Fruit fly (Drosophila melanogaster): Measurements from ENCODE around the gene CG33189.
A peak's percentile ranks its signal among the peaks of the same experiment; 100 is the strongest.

CG33189 gene

DNA sequence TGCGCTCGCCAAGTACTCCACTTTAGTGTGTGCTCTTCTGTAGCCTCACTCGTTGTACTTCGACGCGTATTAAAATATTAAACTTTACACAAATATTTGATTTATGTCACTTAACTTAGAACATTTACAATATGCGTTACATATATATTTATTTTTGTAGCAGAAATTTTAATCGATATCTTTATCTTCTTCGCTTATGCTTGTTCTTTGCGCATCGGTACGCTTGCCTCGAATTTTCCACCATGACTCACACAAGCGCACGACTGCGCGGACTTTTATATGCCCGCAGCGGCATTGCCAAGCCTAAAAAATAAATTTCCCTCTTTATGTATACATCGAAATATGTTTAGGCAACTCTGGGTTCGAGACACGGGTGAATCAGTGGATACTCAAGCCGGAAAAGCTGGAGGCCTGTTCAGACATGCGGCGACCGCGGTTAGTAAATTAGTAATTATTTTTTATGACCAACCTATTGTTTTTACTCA is 39.9 kb upstream of the CG33189 start, which contains the start of gene aqz:
aqz (minus strand) TSS at position 255 of the 485 bp plus-strand sequence.
- TF ChIP-seq CG11902 (GFP tag; optimal IDR thresholded peaks at IDR 0.05) (no peak), lz (GFP tag; optimal IDR thresholded peaks at IDR 0.05) (peak; percentile 11), cyc (GFP tag; optimal IDR thresholded peaks at IDR 0.05) (peak; percentile 24), acj6 (GFP tag; optimal IDR thresholded peaks at IDR 0.05) (peak; percentile 30), CG8632 (GFP tag; optimal IDR thresholded peaks at IDR 0.05) (no peak), CG11294 (GFP tag; IDR thresholded peaks at IDR 0.05) (no peak), OdsH (GFP tag; optimal IDR thresholded peaks at IDR 0.05) (no peak), vri (GFP tag; optimal IDR thresholded peaks at IDR 0.05) (peak; percentile 62), CG9139 (GFP tag; optimal IDR thresholded peaks at IDR 0.05) (peak; percentile 70), CG10669 (GFP tag; optimal IDR thresholded peaks at IDR 0.05) (no peak), CG6854 (GFP tag; optimal IDR thresholded peaks at IDR 0.05) (peak; percentile 41), CG11762 (GFP tag; optimal IDR thresholded peaks at IDR 0.05; ENCODE audit: insufficient read depth) (no peak), CG6792 (GFP tag; optimal IDR thresholded peaks at IDR 0.05) (peak; percentile 38), CG15336 (GFP tag; IDR thresholded peaks at IDR 0.05) (peak; percentile 47; the same call in 1 of the 2 replicates), CG3919 (GFP tag; optimal IDR thresholded peaks at IDR 0.05) (peak; percentile 45), Eip75B (GFP tag; optimal IDR thresholded peaks at IDR 0.05) (peak; percentile 48), CG8119 (GFP tag; IDR thresholded peaks at IDR 0.05) (no peak), Ets21C (GFP tag; optimal IDR thresholded peaks at IDR 0.05) (peak; percentile 28), CG3032 (tag; optimal IDR thresholded peaks at IDR 0.05) (peak; percentile 40), Hr38 (GFP tag; optimal IDR thresholded peaks at IDR 0.05) (no peak), fkh (GFP tag; optimal IDR thresholded peaks at IDR 0.05) (peak; percentile 84), CG32006 (GFP tag; optimal IDR thresholded peaks at IDR 0.05) (no peak), Blimp-1 (GFP tag; optimal IDR thresholded peaks at IDR 0.05) (peak; percentile 24), CG34406 (GFP tag; optimal IDR thresholded peaks at IDR 0.05) (no peak), Smox (GFP tag; optimal IDR thresholded peaks at IDR 0.05) (no peak), achi (GFP tag; optimal IDR thresholded peaks at IDR 0.05) (no peak), CG6808 (GFP tag; optimal IDR thresholded peaks at IDR 0.05) (peak; percentile 21), CG8319 (GFP tag; optimal IDR thresholded peaks at IDR 0.05) (no peak), net (GFP tag; optimal IDR thresholded peaks at IDR 0.05) (peak; percentile 55), Gug (GFP tag; IDR thresholded peaks at IDR 0.05) (no peak), topi (GFP tag; optimal IDR thresholded peaks at IDR 0.05) (peak; percentile 38), CG4318 (GFP tag; optimal IDR thresholded peaks at IDR 0.05) (no peak), ss (GFP tag; optimal IDR thresholded peaks at IDR 0.05) (peak; percentile 44 to 58), CG16779 (tag; optimal IDR thresholded peaks at IDR 0.05) (peak; percentile 47), fd59A (GFP tag; optimal IDR thresholded peaks at IDR 0.05) (no peak), CG6276 (GFP tag; optimal IDR thresholded peaks at IDR 0.05) (no peak), dsx (GFP tag; optimal IDR thresholded peaks at IDR 0.05; ENCODE audit: poor library complexity, severe bottlenecking) (peak; percentile 49), CG6163 (GFP tag; IDR thresholded peaks at IDR 0.05) (peak; percentile 81), eg (GFP tag; IDR thresholded peaks at IDR 0.05) (peak; percentile 57; the same call in 2 of the 3 replicates), CG7368 (GFP tag; optimal IDR thresholded peaks at IDR 0.05) (peak; percentile 16), fd85E (GFP tag; optimal IDR thresholded peaks at IDR 0.05) (no peak), Sox15 (GFP tag; optimal IDR thresholded peaks at IDR 0.05) (peak; percentile 8), Sox14 (GFP tag; optimal IDR thresholded peaks at IDR 0.05) (peak; percentile 81), CG10631 (GFP tag; optimal IDR thresholded peaks at IDR 0.05) (no peak), Sox102F (GFP tag; optimal IDR thresholded peaks at IDR 0.05) (peak; percentile 56), Ets96B (tag; optimal IDR thresholded peaks at IDR 0.05) (peak; percentile 10), Eip93F (GFP tag; optimal IDR thresholded peaks at IDR 0.05) (peak; percentile 23), salr (GFP tag; optimal IDR thresholded peaks at IDR 0.05) (no peak), spab (GFP tag; optimal IDR thresholded peaks at IDR 0.05) (no peak), pdm3 (GFP tag; optimal IDR thresholded peaks at IDR 0.05) (peak; percentile 32), CG1621 (tag; optimal IDR thresholded peaks at IDR 0.05) (peak; percentile 84), Hr4 (GFP tag; optimal IDR thresholded peaks at IDR 0.05) (peak; percentile 18)

All from whole organism, prepupa.